Fruit fly (Drosophila melanogaster): ENCODE results near the gene Pp2C1.

The Pp2C1 gene

dm6 chrX:4678913-4679812 lies 7.5 kb downstream of the Pp2C1 start, which contains the start of gene fzr:
Gene fzr (minus strand): TSS chrX:4679537.
- TF ChIP-seq CG17801 (GFP tag; optimal IDR thresholded peaks at IDR 0.05; ENCODE audit: partially characterized antibody), result no peak

dm6 chrX:4678146-4678912 lies 8.4 kb downstream of the Pp2C1 start:
- TF ChIP-seq CG17801 (GFP tag; optimal IDR thresholded peaks at IDR 0.05; ENCODE audit: partially characterized antibody), result no peak

dm6 chrX:4677427-4677826 lies 9.3 kb downstream of the Pp2C1 start:
- no peak for TF ChIP-seq CG17801 (GFP tag; optimal IDR thresholded peaks at IDR 0.05; ENCODE audit: partially characterized antibody)

- TF ChIP-seq CG17801 (GFP tag; optimal IDR thresholded peaks at IDR 0.05; ENCODE audit: partially characterized antibody), result peak; percentile 5
Observed at dm6 chrX:4675054-4675453, 11.6 kb downstream of the Pp2C1 start.

- no peak for TF ChIP-seq CG17801 (GFP tag; optimal IDR thresholded peaks at IDR 0.05; ENCODE audit: partially characterized antibody)
Observed at dm6 chrX:4671194-4671626, 15.5 kb downstream of the Pp2C1 start.

dm6 chrX:4669438-4669837 lies 17.3 kb downstream of the Pp2C1 start:
- no peak for TF ChIP-seq CG17801 (GFP tag; optimal IDR thresholded peaks at IDR 0.05; ENCODE audit: partially characterized antibody)

dm6 chrX:4666650-4667360 lies 19.9 kb downstream of the Pp2C1 start, which contains the start of gene CG3009:
Gene CG3009 (minus strand): TSS chrX:4666700.
- TF ChIP-seq CG17801 (GFP tag; optimal IDR thresholded peaks at IDR 0.05; ENCODE audit: partially characterized antibody), result peak; percentile 91

- TF ChIP-seq CG17801 (GFP tag; optimal IDR thresholded peaks at IDR 0.05; ENCODE audit: partially characterized antibody), result no peak
Observed at dm6 chrX:4664107-4664506, 22.6 kb downstream of the Pp2C1 start.

- TF ChIP-seq CG17801 (GFP tag; optimal IDR thresholded peaks at IDR 0.05; ENCODE audit: partially characterized antibody), result peak; percentile 15
Observed at dm6 chrX:4660642-4661252, 26.0 kb downstream of the Pp2C1 start.

dm6 chrX:4657896-4658295 lies 28.8 kb downstream of the Pp2C1 start:
- TF ChIP-seq CG17801 (GFP tag; optimal IDR thresholded peaks at IDR 0.05; ENCODE audit: partially characterized antibody), result peak; percentile 59

dm6 chrX:4654397-4654796 lies 32.3 kb downstream of the Pp2C1 start, which contains the start of gene CG15473:
Gene CG15473 (minus strand): TSS chrX:4654497.
- TF ChIP-seq CG17801 (GFP tag; optimal IDR thresholded peaks at IDR 0.05; ENCODE audit: partially characterized antibody), result no peak

dm6 chrX:4649751-4650150 lies 37.0 kb downstream of the Pp2C1 start, which contains the start of the genes Cbp80 and Torsin:
Gene Cbp80 (plus strand): TSS chrX:4650015.
Gene Torsin (minus strand): TSS chrX:4650032.
- TF ChIP-seq CG17801 (GFP tag; optimal IDR thresholded peaks at IDR 0.05; ENCODE audit: partially characterized antibody), result peak; percentile 61

dm6 chrX:4647316-4648046 lies 39.2 kb downstream of the Pp2C1 start, which contains the start of the genes HLH4C and mRpL30:
Gene HLH4C (minus strand): TSS chrX:4647414.
Gene mRpL30 (plus strand): TSS chrX:4647871.
- TF ChIP-seq CG17801 (GFP tag; optimal IDR thresholded peaks at IDR 0.05; ENCODE audit: partially characterized antibody), result peak; percentile 3

dm6 chrX:4644768-4645167 lies 41.9 kb downstream of the Pp2C1 start, which contains the start of gene CG3062:
Gene CG3062 (minus strand): TSS chrX:4644868.
- TF ChIP-seq CG17801 (GFP tag; optimal IDR thresholded peaks at IDR 0.05; ENCODE audit: partially characterized antibody), result no peak
